Worm (Caenorhabditis elegans): ENCODE data around the gene R05D3.3.

- TF ChIP-seq tbx-8 (GFP tag; optimal IDR thresholded peaks at IDR 0.05) (no peak), lin-13 (tag; optimal IDR thresholded peaks at IDR 0.05) (no peak), unc-62 (GFP tag; optimal IDR thresholded peaks at IDR 0.05) (no peak), elt-3 (tag; optimal IDR thresholded peaks at IDR 0.05) (no peak), sem-2 (GFP tag; optimal IDR thresholded peaks at IDR 0.05) (no peak), nhr-237 (tag; optimal IDR thresholded peaks at IDR 0.05) (no peak), ztf-11 (tag; optimal IDR thresholded peaks at IDR 0.05) (no peak), ces-1 (GFP tag; optimal IDR thresholded peaks at IDR 0.05) (peak; percentile 4), pha-4 (tag; optimal IDR thresholded peaks at IDR 0.05) (no peak)
Measured at ce11 chrIII:8331779-8332178, 32.0 kb upstream of the R05D3.3 start, which contains the start of the genes mrps-18A and ZC262.2.

All from whole organism, mixed stage, embryonic.